Fruit fly (Drosophila melanogaster): Measurements from ENCODE around the gene PrBP.

PrBP gene

DNA sequence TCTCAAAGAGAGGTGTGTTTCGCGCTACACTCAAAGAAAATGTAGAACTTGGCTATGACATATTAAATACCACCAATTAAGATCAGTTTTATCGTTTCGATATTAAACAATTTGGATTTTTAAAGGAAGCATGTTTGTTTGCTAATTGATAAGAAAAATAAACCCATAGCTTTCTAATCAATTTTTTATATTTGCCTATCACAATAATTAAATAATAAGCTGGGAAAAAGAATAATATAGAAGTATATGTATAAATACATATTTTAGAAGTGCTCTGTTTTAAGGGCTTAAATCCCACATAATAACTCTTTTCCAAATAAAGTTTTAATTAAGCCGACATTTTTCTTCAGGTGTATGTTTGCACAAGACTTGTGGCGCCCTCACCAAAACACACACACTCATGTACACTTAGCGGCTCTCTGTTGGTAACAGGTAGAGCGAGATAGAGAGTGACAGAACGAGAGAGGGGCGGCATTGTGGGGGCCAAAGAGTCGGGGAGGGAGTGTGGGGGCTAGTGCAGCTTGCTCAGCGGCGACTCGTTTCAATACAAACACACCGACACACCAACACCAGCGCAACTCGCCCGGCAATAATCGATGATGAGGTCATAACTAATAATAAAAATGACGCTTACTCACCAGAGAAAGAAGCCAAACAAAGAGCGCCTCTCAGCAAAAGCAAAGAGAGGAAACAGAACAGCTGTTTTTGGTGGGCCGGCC, 32.0 kb upstream of the PrBP start (continued):
- TF ChIP-seq CG10565 (GFP tag; optimal IDR thresholded peaks at IDR 0.05) = peak; percentile 17
- TF ChIP-seq ttk (GFP tag; IDR thresholded peaks at IDR 0.05) = peak; percentile 73; the same call in 1 of the 2 replicates
- TF ChIP-seq NFAT (GFP tag; IDR thresholded peaks at IDR 0.05) = peak; percentile 32
- peak; percentile 80 for TF ChIP-seq CG4328 (GFP tag; optimal IDR thresholded peaks at IDR 0.05)
- peak; percentile 95 for TF ChIP-seq CG12659 (GFP tag; optimal IDR thresholded peaks at IDR 0.05)
- no peak for TF ChIP-seq ash1 (GFP tag; optimal IDR thresholded peaks at IDR 0.05)
- TF ChIP-seq jigr1 (GFP tag; IDR thresholded peaks at IDR 0.05) = no peak
- peak; percentile 40 for TF ChIP-seq pnt (GFP tag; optimal IDR thresholded peaks at IDR 0.05)
- TF ChIP-seq CG17912 (GFP tag; optimal IDR thresholded peaks at IDR 0.05) = no peak
- TF ChIP-seq Doc2 (GFP tag; IDR thresholded peaks at IDR 0.05) = no peak
- peak; percentile 73 for TF ChIP-seq wek (GFP tag; optimal IDR thresholded peaks at IDR 0.05)
- TF ChIP-seq CG7372 (GFP tag; IDR thresholded peaks at IDR 0.05) = no peak
- peak; percentile 41; the same call in 1 of the 2 replicates for TF ChIP-seq sna (GFP tag; IDR thresholded peaks at IDR 0.05; ENCODE audit: partially characterized antibody)
- TF ChIP-seq CG13296 (GFP tag; optimal IDR thresholded peaks at IDR 0.05) = peak; percentile 91
- peak; percentile 66 for TF ChIP-seq danr (GFP tag; IDR thresholded peaks at IDR 0.05)
- no peak for TF ChIP-seq GATAe (GFP tag; conservative IDR thresholded peaks at IDR 0.05)
- TF ChIP-seq ham (GFP tag; IDR thresholded peaks at IDR 0.05) = no peak
- TF ChIP-seq maf-S (GFP tag; optimal IDR thresholded peaks at IDR 0.05) = peak; percentile 39
- peak; percentile 75; the same call in 1 of the 2 replicates for TF ChIP-seq HLH3B (GFP tag; IDR thresholded peaks at IDR 0.05)
- peak; percentile 71 for TF ChIP-seq lbe (GFP tag; optimal IDR thresholded peaks at IDR 0.05)
- TF ChIP-seq CG14965 (GFP tag; optimal IDR thresholded peaks at IDR 0.05; ENCODE audit: borderline replicate concordance) = no peak
- no peak for TF ChIP-seq Kr (GFP tag; optimal IDR thresholded peaks at IDR 0.05)
- TF ChIP-seq CG3847 (GFP tag; IDR thresholded peaks at IDR 0.05) = peak; percentile 72
- TF ChIP-seq Sox100B (GFP tag; optimal IDR thresholded peaks at IDR 0.05) = peak; percentile 94
- peak; percentile 41 for TF ChIP-seq CG8089 (GFP tag; optimal IDR thresholded peaks at IDR 0.05)
- TF ChIP-seq Pdp1 (GFP tag; optimal IDR thresholded peaks at IDR 0.05) = peak; percentile 66 to 75
- peak; percentile 47 for TF ChIP-seq Awh (GFP tag; IDR thresholded peaks at IDR 0.05)
- TF ChIP-seq CG34422 (GFP tag; IDR thresholded peaks at IDR 0.05) = peak; percentile 70; the same call in 1 of the 3 replicates
- TF ChIP-seq CG15479 (GFP tag; optimal IDR thresholded peaks at IDR 0.05) = no peak
- TF ChIP-seq da (GFP tag; optimal IDR thresholded peaks at IDR 0.05) = no peak
- TF ChIP-seq crol (GFP tag; IDR thresholded peaks at IDR 0.05) = peak; percentile 99
- TF ChIP-seq shn (GFP tag; optimal IDR thresholded peaks at IDR 0.05) = peak; percentile 43
- TF ChIP-seq HHEX (GFP tag; optimal IDR thresholded peaks at IDR 0.05) = peak; percentile 88
- peak; percentile 87 for TF ChIP-seq ci (GFP tag; IDR thresholded peaks at IDR 0.05)
- TF ChIP-seq dan (GFP tag; IDR thresholded peaks at IDR 0.05) = no peak
- peak; percentile 76 for TF ChIP-seq CG34224 (GFP tag; IDR thresholded peaks at IDR 0.05; ENCODE audit: partially characterized antibody)
- peak; percentile 50 for TF ChIP-seq B-H1 (GFP tag; IDR thresholded peaks at IDR 0.05)
- TF ChIP-seq MBD-R2 (GFP tag; IDR thresholded peaks at IDR 0.05) = 0 out of 2 replicates have a peak, but pooled peaks have one; percentile 37
- no peak for TF ChIP-seq BEAF-32 (GFP tag; optimal IDR thresholded peaks at IDR 0.05)
- peak; percentile 38; the same call in 1 of the 2 replicates for TF ChIP-seq CG43689 (GFP tag; IDR thresholded peaks at IDR 0.05)
- peak; percentile 90 for TF ChIP-seq CG11723 (GFP tag; optimal IDR thresholded peaks at IDR 0.05)
- peak; percentile 13 for TF ChIP-seq CG7745 (tag; optimal IDR thresholded peaks at IDR 0.05)
- TF ChIP-seq CG4424 (GFP tag; optimal IDR thresholded peaks at IDR 0.05) = peak; percentile 91
- no peak for TF ChIP-seq pzg (GFP tag; optimal IDR thresholded peaks at IDR 0.05)
- TF ChIP-seq CG1024 (GFP tag; IDR thresholded peaks at IDR 0.05) = peak; percentile 64; the same call in 1 of the 2 replicates
- TF ChIP-seq tap (tag; optimal IDR thresholded peaks at IDR 0.05) = peak; percentile 80
- peak; percentile 82 for TF ChIP-seq CG11695 (GFP tag; IDR thresholded peaks at IDR 0.05)
- TF ChIP-seq CrebB (tag; optimal IDR thresholded peaks at IDR 0.05) = peak; percentile 66
- peak; percentile 50 for TF ChIP-seq CG34376 (GFP tag; optimal IDR thresholded peaks at IDR 0.05)

Measured in whole organism, embryonic.